Worm (Caenorhabditis elegans): ENCODE data around the gene Y71H2B.2.

- TF ChIP-seq nhr-90 (tag; optimal IDR thresholded peaks at IDR 0.05; ENCODE audit: poor library complexity): no peak
- TF ChIP-seq egl-13 (tag; optimal IDR thresholded peaks at IDR 0.05): no peak
- TF ChIP-seq ztf-11 (tag; optimal IDR thresholded peaks at IDR 0.05): no peak
- peak; percentile 74 to 78 for TF ChIP-seq efl-1 (optimal IDR thresholded peaks at IDR 0.05)
- peak; percentile 52 to 93 for TF ChIP-seq efl-1 (GFP tag; optimal IDR thresholded peaks at IDR 0.05 in 1 of 2)
- no peak for TF ChIP-seq nhr-77 (tag; optimal IDR thresholded peaks at IDR 0.05)
- TF ChIP-seq unc-62 (GFP tag; optimal IDR thresholded peaks at IDR 0.05): no peak
- TF ChIP-seq fos-1 (tag; optimal IDR thresholded peaks at IDR 0.05): peak; percentile 13
- TF ChIP-seq fkh-10 (GFP tag; optimal IDR thresholded peaks at IDR 0.05): no peak
Measured at ce11 chrIII:2578563-2578962, 44.4 kb upstream of the Y71H2B.2 start.
